Worm (Caenorhabditis elegans) whole organism, L1 larva: ENCODE data around the gene srz-29.

ENCODE experiments used
- C16A3.4 ChIP-seq: fragments of 150-350 bp; optimal IDR thresholded peaks from 2 replicates; lab custom pipeline; 2014; ENCODE audit warnings: missing biosample characterization, missing genetic modification characterization
- F16B12.6 ChIP-seq: fragments of 150-350 bp; optimal IDR thresholded peaks from 2 replicates; lab custom pipeline; 2014; ENCODE audit warnings: missing biosample characterization, missing genetic modification characterization
- Y116A8C.19 ChIP-seq: sonication (generic microtip); optimal IDR thresholded peaks from 2 replicates; lab custom pipeline; 2016; ENCODE audit warnings: missing compliant biosample characterization, missing genetic modification characterization, borderline replicate concordance
- alr-1 ChIP-seq: fragments of 200-800 bp; sonication (Bioruptor generic); optimal IDR thresholded peaks from 2 replicates; lab custom pipeline; 2018; ENCODE audit warnings: borderline replicate concordance, mild to moderate bottlenecking, missing genetic modification characterization, missing compliant biosample characterization
- blmp-1 ChIP-seq: fragments of 150-350 bp; optimal IDR thresholded peaks from 2 replicates; lab custom pipeline; 2014; ENCODE audit warnings: missing biosample characterization, missing genetic modification characterization
- ceh-8 ChIP-seq: fragments of 200-800 bp; sonication (Bioruptor generic); optimal IDR thresholded peaks from 2 replicates; lab custom pipeline; 2018; ENCODE audit warnings: mild to moderate bottlenecking, missing genetic modification characterization, moderate library complexity, missing compliant biosample characterization
- ceh-82 ChIP-seq, 3 experiments: fragments of 150-350 bp in 1 of 3; sonication (generic microtip) in 2 of 3; optimal IDR thresholded peaks; 2 replicates each; lab custom pipeline; 2014 to 2017; ENCODE audit warnings: missing biosample characterization in 3 of 3, missing genetic modification characterization in 3 of 3
- ceh-90 ChIP-seq: sonication (generic microtip); optimal IDR thresholded peaks from 2 replicates; lab custom pipeline; 2016; ENCODE audit warnings: missing genetic modification characterization, missing compliant biosample characterization
- egl-27 ChIP-seq, 2 experiments: fragments of 150-350 bp in 1 of 2; sonication (generic microtip); optimal IDR thresholded peaks; 3 replicates each; lab custom pipeline; 2017 to 2018; ENCODE audit warnings: missing biosample characterization in 2 of 2, missing genetic modification characterization in 2 of 2, missing genetic modification reagents in 2 of 2
- elt-3 ChIP-seq, 6 experiments: fragments of 150-350 bp in 1 of 6; sonication (generic microtip); optimal IDR thresholded peaks; 2 replicates each; lab custom pipeline; 2017 to 2018; ENCODE audit warnings: missing biosample characterization in 6 of 6, missing genetic modification characterization in 6 of 6, inconsistent platforms in 1 of 6
- ets-5 ChIP-seq: fragments of 200-800 bp; sonication (Bioruptor generic); IDR thresholded peaks from 2 replicates; pipeline ENCODE4 v1.3.6; 2022; ENCODE audit warnings: missing genetic modification characterization, missing compliant biosample characterization
- fkh-4 ChIP-seq: sonication (generic microtip); optimal IDR thresholded peaks from 2 replicates; lab custom pipeline; 2016; ENCODE audit warnings: missing compliant biosample characterization, missing genetic modification characterization, borderline replicate concordance
- hlh-4 ChIP-seq: sonication (generic microtip); optimal IDR thresholded peaks from 2 replicates; lab custom pipeline; 2016; ENCODE audit warnings: mild to moderate bottlenecking, missing genetic modification characterization, missing compliant biosample characterization
- irx-1 ChIP-seq: sonication (generic microtip); optimal IDR thresholded peaks from 2 replicates; lab custom pipeline; 2016; ENCODE audit warnings: missing genetic modification characterization, missing compliant biosample characterization
- isw-1 ChIP-seq: fragments of 200-800 bp; sonication (Bioruptor generic); IDR thresholded peaks from 2 replicates; pipeline ENCODE4 v1.3.6; 2022; ENCODE audit warnings: missing genetic modification characterization, missing compliant biosample characterization
- jun-1 ChIP-seq: fragments of 150-350 bp; optimal IDR thresholded peaks from 2 replicates; lab custom pipeline; 2014; ENCODE audit warnings: missing biosample characterization, missing genetic modification reagents, missing genetic modification characterization
- lin-14 ChIP-seq: fragments of 200-800 bp; sonication (Bioruptor generic); optimal IDR thresholded peaks from 2 replicates; lab custom pipeline; 2018; ENCODE audit warnings: mild to moderate bottlenecking, missing genetic modification characterization, moderate library complexity, missing compliant biosample characterization
- lin-35 ChIP-seq, 2 experiments: fragments of 150-350 bp; optimal IDR thresholded peaks; 2 replicates each; lab custom pipeline; 2014; ENCODE audit warnings: missing biosample characterization in 2 of 2, missing genetic modification characterization in 2 of 2, missing genetic modification reagents in 2 of 2
- lin-39 ChIP-seq: fragments of 150-350 bp; optimal IDR thresholded peaks from 2 replicates; lab custom pipeline; 2014; ENCODE audit warnings: missing biosample characterization, missing genetic modification reagents, missing genetic modification characterization
- lir-3 ChIP-seq: sonication (generic microtip); optimal IDR thresholded peaks from 2 replicates; lab custom pipeline; 2016; ENCODE audit warnings: mild to moderate bottlenecking, missing genetic modification characterization, moderate library complexity, missing compliant biosample characterization; ENCODE audit not compliant: poor library complexity
- mab-9 ChIP-seq: fragments of 200-800 bp; sonication (Bioruptor generic); IDR thresholded peaks from 2 replicates; pipeline ENCODE4 v1.3.6; 2022; ENCODE audit warnings: missing genetic modification reagents, missing genetic modification characterization, missing compliant biosample characterization
- mdl-1 ChIP-seq, 2 experiments: fragments of 150-350 bp; optimal IDR thresholded peaks; 2 replicates each; lab custom pipeline; 2014 to 2017; ENCODE audit warnings: missing biosample characterization in 2 of 2, missing genetic modification characterization in 2 of 2, inconsistent platforms in 1 of 2
- nhr-11 ChIP-seq: fragments of 150-350 bp; optimal IDR thresholded peaks from 2 replicates; lab custom pipeline; 2014; ENCODE audit warnings: missing biosample characterization, missing genetic modification characterization
- nhr-12 ChIP-seq: sonication (generic microtip); optimal IDR thresholded peaks from 2 replicates; lab custom pipeline; 2017; ENCODE audit warnings: missing biosample characterization, missing genetic modification characterization
- nhr-19 ChIP-seq: fragments of 200-800 bp; sonication (Bioruptor generic); conservative IDR thresholded peaks from 2 replicates; pipeline ENCODE4 v1.3.6; 2022; ENCODE audit warnings: missing genetic modification characterization, missing compliant biosample characterization
- nhr-20 ChIP-seq: sonication (generic microtip); optimal IDR thresholded peaks from 2 replicates; lab custom pipeline; 2016; ENCODE audit warnings: mild to moderate bottlenecking, missing genetic modification characterization, missing compliant biosample characterization
- nhr-47 ChIP-seq: sonication (generic microtip); optimal IDR thresholded peaks from 2 replicates; lab custom pipeline; 2016; ENCODE audit warnings: mild to moderate bottlenecking, missing genetic modification characterization, moderate library complexity, missing compliant biosample characterization
- nhr-71 ChIP-seq: sonication (generic microtip); optimal IDR thresholded peaks from 2 replicates; lab custom pipeline; 2016; ENCODE audit warnings: mild to moderate bottlenecking, missing genetic modification characterization, moderate library complexity, missing compliant biosample characterization
- nhr-77 ChIP-seq: fragments of 150-350 bp; optimal IDR thresholded peaks from 2 replicates; lab custom pipeline; 2014; ENCODE audit warnings: missing biosample characterization, missing genetic modification characterization
- nhr-84 ChIP-seq: sonication (generic microtip); optimal IDR thresholded peaks from 2 replicates; lab custom pipeline; 2017; ENCODE audit warnings: missing biosample characterization, missing genetic modification characterization
- pag-3 ChIP-seq: sonication (generic microtip); optimal IDR thresholded peaks from 2 replicates; lab custom pipeline; 2017; ENCODE audit warnings: missing genetic modification characterization, mild to moderate bottlenecking, missing compliant biosample characterization, antibody characterized with exemption, borderline replicate concordance; ENCODE audit not compliant: insufficient read depth
- pax-3 ChIP-seq: fragments of 200-800 bp; sonication (Bioruptor generic); optimal IDR thresholded peaks from 2 replicates; lab custom pipeline; 2018; ENCODE audit warnings: mild to moderate bottlenecking, missing genetic modification characterization, moderate library complexity, missing compliant biosample characterization
- pqm-1 ChIP-seq: sonication (generic microtip); optimal IDR thresholded peaks from 3 replicates; lab custom pipeline; 2017; ENCODE audit warnings: missing biosample characterization, missing genetic modification characterization
- rnt-1 ChIP-seq: sonication (generic microtip); optimal IDR thresholded peaks from 2 replicates; lab custom pipeline; 2016; ENCODE audit warnings: mild to moderate bottlenecking, missing genetic modification characterization, moderate library complexity, missing compliant biosample characterization
- skn-1 ChIP-seq: fragments of 150-350 bp; optimal IDR thresholded peaks from 2 replicates; lab custom pipeline; 2014; ENCODE audit warnings: missing biosample characterization, missing genetic modification characterization
- sptf-1 ChIP-seq: fragments of 150-350 bp; optimal IDR thresholded peaks from 2 replicates; lab custom pipeline; 2014; ENCODE audit warnings: missing biosample characterization, missing genetic modification characterization
- sup-37 ChIP-seq: fragments of 200-800 bp; sonication (Bioruptor generic); optimal IDR thresholded peaks from 2 replicates; lab custom pipeline; 2018; ENCODE audit warnings: mild to moderate bottlenecking, missing genetic modification characterization, missing compliant biosample characterization
- swsn-7 ChIP-seq: sonication (generic microtip); optimal IDR thresholded peaks from 2 replicates; lab custom pipeline; 2016; ENCODE audit warnings: missing genetic modification characterization, missing compliant biosample characterization
- tbx-2 ChIP-seq: sonication (generic microtip); optimal IDR thresholded peaks from 2 replicates; lab custom pipeline; 2016; ENCODE audit warnings: missing genetic modification characterization, missing compliant biosample characterization
- tlp-1 ChIP-seq: fragments of 150-350 bp; optimal IDR thresholded peaks from 2 replicates; lab custom pipeline; 2014; ENCODE audit warnings: missing biosample characterization, missing genetic modification characterization
- unc-130 ChIP-seq: fragments of 150-350 bp; optimal IDR thresholded peaks from 2 replicates; lab custom pipeline; 2017; ENCODE audit warnings: missing biosample characterization, missing genetic modification characterization, inconsistent platforms
- unc-62 ChIP-seq: fragments of 150-350 bp; optimal IDR thresholded peaks from 2 replicates; lab custom pipeline; 2014; ENCODE audit warnings: missing biosample characterization, missing genetic modification reagents, missing genetic modification characterization
- unc-98 ChIP-seq: fragments of 200-800 bp; sonication (Bioruptor generic); IDR thresholded peaks from 2 replicates; pipeline ENCODE4 v1.3.6; 2022; ENCODE audit warnings: missing genetic modification characterization, missing compliant biosample characterization
- vab-15 ChIP-seq: sonication (generic microtip); optimal IDR thresholded peaks from 2 replicates; lab custom pipeline; 2017; ENCODE audit warnings: missing genotype, mild to moderate bottlenecking, missing genetic modification characterization, missing compliant biosample characterization
- xbp-1 ChIP-seq: sonication (generic microtip); optimal IDR thresholded peaks from 2 replicates; lab custom pipeline; 2016; ENCODE audit warnings: missing genetic modification characterization, missing compliant biosample characterization
- zip-4 ChIP-seq: fragments of 200-800 bp; sonication (Bioruptor generic); optimal IDR thresholded peaks from 2 replicates; lab custom pipeline; 2018; ENCODE audit warnings: mild to moderate bottlenecking, missing genetic modification characterization, moderate library complexity, missing compliant biosample characterization

The srz-29 gene

ce11 chrIV:13689302-13689880 lies 43.7 kb upstream of the srz-29 start, which contains the start of gene T23G4.2:
Gene T23G4.2 (minus strand): TSS chrIV:13689556.
- TF ChIP-seq nhr-47 (tag; lab: Kevin White, UChicago) (no peak), ceh-90 (tag; lab: Kevin White, UChicago) (no peak), lin-39 (tag; lab: Kevin White, UChicago) (peak; percentile 66), nhr-11 (no peak), egl-27 (tag; optimal IDR thresholded peaks at IDR 0.05; lab: Kevin White, UChicago) (no peak), tlp-1 (tag; lab: Kevin White, UChicago) (no peak), elt-3 (tag; optimal IDR thresholded peaks at IDR 0.05; lab: Kevin White, UChicago) (no peak), vab-15 (no peak), irx-1 (tag; lab: Kevin White, UChicago) (no peak), alr-1 (tag; lab: Kevin White, UChicago) (no peak), nhr-19 (GFP tag; lab: Robert Waterston, UW) (no peak), lin-35 (GFP tag; optimal IDR thresholded peaks at IDR 0.05; lab: Kevin White, UChicago) (no peak), Y116A8C.19 (no peak), mab-9 (peak; percentile 88), swsn-7 (tag; lab: Kevin White, UChicago) (no peak), blmp-1 (peak; percentile 42), ets-5 (GFP tag; lab: Robert Waterston, UW) (no peak), nhr-71 (tag; lab: Kevin White, UChicago) (peak; percentile 28), nhr-20 (no peak), pax-3 (tag; lab: Kevin White, UChicago) (no peak), fkh-4 (tag; lab: Kevin White, UChicago) (no peak), rnt-1 (tag; lab: Kevin White, UChicago) (no peak), zip-4 (no peak), mdl-1 (tag; optimal IDR thresholded peaks at IDR 0.05; lab: Kevin White, UChicago) (no peak), pqm-1 (tag; lab: Kevin White, UChicago) (no peak), C16A3.4 (tag; lab: Kevin White, UChicago) (no peak), tbx-2 (tag; lab: Kevin White, UChicago) (no peak), unc-62 (GFP tag; lab: Kevin White, UChicago) (no peak), lin-14 (GFP tag; lab: Kevin White, UChicago) (peak; percentile 75), nhr-77 (tag; lab: Kevin White, UChicago) (no peak), sptf-1 (no peak), xbp-1 (no peak), unc-98 (GFP tag; lab: Robert Waterston, UW) (no peak), ceh-82 (tag; optimal IDR thresholded peaks at IDR 0.05; lab: Kevin White, UChicago) (no peak), ceh-8 (GFP tag; lab: Kevin White, UChicago) (no peak), nhr-12 (tag; lab: Kevin White, UChicago) (no peak)

- no peak for TF ChIP-seq hlh-4
- TF ChIP-seq pag-3 (tag; lab: Kevin White, UChicago): no peak
- TF ChIP-seq F16B12.6 (tag; lab: Kevin White, UChicago): no peak
- TF ChIP-seq nhr-12 (tag; lab: Kevin White, UChicago): no peak
- TF ChIP-seq sptf-1: no peak
- TF ChIP-seq unc-130 (tag; lab: Kevin White, UChicago): no peak
- no peak for TF ChIP-seq skn-1 (tag; lab: Kevin White, UChicago)
- TF ChIP-seq lir-3 (tag; lab: Kevin White, UChicago): no peak
- TF ChIP-seq sup-37 (GFP tag; lab: Kevin White, UChicago): no peak
- TF ChIP-seq C16A3.4 (tag; lab: Kevin White, UChicago): no peak
- no peak for TF ChIP-seq jun-1
- TF ChIP-seq nhr-84: no peak
- no peak for TF ChIP-seq isw-1 (GFP tag; lab: Robert Waterston, UW)
- TF ChIP-seq, all 84 proteins: peak for 0
These were observed 41.9 kb upstream of the srz-29 start for ce11 chrIV:13687631-13688030.
